Fruit fly (Drosophila melanogaster): ENCODE data around the gene CG6282.
A peak's percentile ranks its signal among the peaks of the same experiment; 100 is the strongest.

Gene CG6282

DNA sequence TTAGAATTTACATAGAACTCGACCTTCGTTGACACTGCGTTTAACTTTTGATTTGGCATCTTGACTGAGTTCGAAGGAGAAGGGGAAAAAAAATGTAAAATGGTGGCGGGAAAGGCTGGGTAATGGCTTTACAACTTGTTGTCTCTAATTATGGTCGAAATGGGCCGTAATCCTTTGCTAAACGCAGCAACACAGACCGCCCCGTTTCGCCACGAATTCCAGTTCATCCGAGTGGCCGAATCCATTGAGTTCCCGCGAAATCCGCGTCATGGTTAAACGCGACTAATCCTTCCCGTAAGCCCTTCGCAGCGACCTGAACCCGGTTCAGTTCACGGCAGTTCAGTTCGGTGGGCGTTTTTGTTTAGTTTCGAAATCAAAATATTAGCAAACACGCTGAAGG is 61.6 kb downstream of the CG6282 start (continued):
- TF ChIP-seq Gug (GFP tag; IDR thresholded peaks at IDR 0.05), result no peak
- no peak for TF ChIP-seq scrt (GFP tag; optimal IDR thresholded peaks at IDR 0.05)
- TF ChIP-seq Drgx (GFP tag; IDR thresholded peaks at IDR 0.05), result no peak
- no peak for TF ChIP-seq E2f2 (GFP tag; IDR thresholded peaks at IDR 0.05)
- TF ChIP-seq CG18599 (GFP tag; optimal IDR thresholded peaks at IDR 0.05), result no peak
- TF ChIP-seq Ets65A (GFP tag), result peak; percentile 4
- no peak for TF ChIP-seq Nf-YC (tag; optimal IDR thresholded peaks at IDR 0.05)
- no peak for TF ChIP-seq CG4328 (GFP tag; optimal IDR thresholded peaks at IDR 0.05)

All from whole organism, embryonic.